Worm (Caenorhabditis elegans): ENCODE results near the gene asah-2.

The asah-2 gene

DNA sequence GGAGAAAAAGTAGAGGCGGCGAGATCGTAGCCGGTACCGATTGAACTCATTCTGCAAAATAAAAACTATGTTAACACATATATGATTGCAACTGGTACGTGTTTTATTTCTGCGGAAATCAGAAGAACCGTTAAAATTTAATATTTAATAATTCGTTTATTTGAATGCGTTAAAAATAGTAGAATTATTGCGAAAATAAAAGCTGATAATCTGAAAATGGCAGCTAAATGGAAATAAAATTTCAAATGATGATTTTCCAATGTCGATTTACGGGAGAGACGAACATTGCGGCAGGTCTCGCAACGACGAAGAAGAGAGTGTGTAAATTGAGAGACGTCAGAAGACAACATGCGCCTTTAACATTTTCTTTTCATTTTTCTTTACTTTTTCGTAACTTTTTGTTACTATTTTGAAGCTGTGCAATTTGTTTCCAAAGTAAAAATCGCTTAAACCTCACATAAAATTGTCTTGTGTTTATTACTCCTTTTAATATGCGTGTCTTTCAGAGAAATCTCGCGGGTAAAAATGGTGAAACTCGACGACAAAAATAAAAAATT is 39.5 kb upstream of the asah-2 start, which contains the start of the genes pas-7 and puf-12:
TSS of gene pas-7 (minus strand) at position 51 of the 557 bp plus-strand sequence.
TSS of gene puf-12 (plus strand) at position 507 of the 557 bp plus-strand sequence.
- TF ChIP-seq nhr-10 (tag; optimal IDR thresholded peaks at IDR 0.05) (no peak), skn-1 (tag; optimal IDR thresholded peaks at IDR 0.05) (peak; percentile 63), nhr-25 (tag; optimal IDR thresholded peaks at IDR 0.05) (no peak), mbf-1 (tag; optimal IDR thresholded peaks at IDR 0.05) (no peak), nhr-129 (tag; optimal IDR thresholded peaks at IDR 0.05) (peak; percentile 59), blmp-1 (tag; optimal IDR thresholded peaks at IDR 0.05; ENCODE audit: insufficient read depth) (no peak), nhr-21 (tag; optimal IDR thresholded peaks at IDR 0.05) (no peak), snpc-4 (tag; optimal IDR thresholded peaks at IDR 0.05) (no peak), zag-1 (tag; optimal IDR thresholded peaks at IDR 0.05) (no peak), ztf-1 (GFP tag; conservative IDR thresholded peaks at IDR 0.05) (no peak), lin-13 (GFP tag; optimal IDR thresholded peaks at IDR 0.05) (no peak), C34F6.9 (tag; optimal IDR thresholded peaks at IDR 0.05) (peak; percentile 65), nhr-12 (tag; optimal IDR thresholded peaks at IDR 0.05) (no peak), gmeb-1 (tag; optimal IDR thresholded peaks at IDR 0.05) (no peak), sma-3 (GFP tag; optimal IDR thresholded peaks at IDR 0.05) (no peak), nhr-237 (tag; optimal IDR thresholded peaks at IDR 0.05) (no peak), ztf-11 (tag; optimal IDR thresholded peaks at IDR 0.05) (no peak), peb-1 (tag; optimal IDR thresholded peaks at IDR 0.05) (no peak), lin-39 (tag; optimal IDR thresholded peaks at IDR 0.05) (no peak), ztf-4 (tag; optimal IDR thresholded peaks at IDR 0.05) (no peak), nhr-77 (tag; optimal IDR thresholded peaks at IDR 0.05) (no peak), mdl-1 (tag; optimal IDR thresholded peaks at IDR 0.05) (no peak), fos-1 (tag; optimal IDR thresholded peaks at IDR 0.05) (no peak), egl-27 (tag; optimal IDR thresholded peaks at IDR 0.05) (no peak), F13H6.1 (tag; optimal IDR thresholded peaks at IDR 0.05) (no peak), unc-39 (tag; optimal IDR thresholded peaks at IDR 0.05) (no peak), mab-5 (tag; optimal IDR thresholded peaks at IDR 0.05) (no peak), alr-1 (tag; optimal IDR thresholded peaks at IDR 0.05) (no peak), crh-2 (tag; optimal IDR thresholded peaks at IDR 0.05) (no peak), ceh-16 (tag; optimal IDR thresholded peaks at IDR 0.05) (no peak), lin-11 (tag; optimal IDR thresholded peaks at IDR 0.05) (no peak), R02D3.7 (tag; optimal IDR thresholded peaks at IDR 0.05) (peak; percentile 5), Y55F3AM.14 (GFP tag; optimal IDR thresholded peaks at IDR 0.05) (no peak), ama-1 (optimal IDR thresholded peaks at IDR 0.05) (no peak), lsy-2 (tag; optimal IDR thresholded peaks at IDR 0.05) (peak in 1 of 2 experiments; percentile 77), sma-9 (GFP tag; optimal IDR thresholded peaks at IDR 0.05) (no peak), sma-9 (tag; optimal IDR thresholded peaks at IDR 0.05) (no peak), unc-55 (GFP tag; optimal IDR thresholded peaks at IDR 0.05) (peak; percentile 67), elt-1 (tag; optimal IDR thresholded peaks at IDR 0.05) (no peak), nhr-23 (tag; optimal IDR thresholded peaks at IDR 0.05) (no peak), dmd-4 (tag; optimal IDR thresholded peaks at IDR 0.05) (no peak), elt-3 (tag; optimal IDR thresholded peaks at IDR 0.05) (no peak), aly-2 (tag; optimal IDR thresholded peaks at IDR 0.05) (no peak), sem-4 (tag; optimal IDR thresholded peaks at IDR 0.05) (no peak), nhr-6 (tag; optimal IDR thresholded peaks at IDR 0.05) (no peak), ceh-82 (tag; optimal IDR thresholded peaks at IDR 0.05) (no peak), nhr-11 (tag; optimal IDR thresholded peaks at IDR 0.05) (no peak), unc-62 (GFP tag; optimal IDR thresholded peaks at IDR 0.05) (no peak), ZK546.5 (tag; optimal IDR thresholded peaks at IDR 0.05) (no peak)
